Worm (Caenorhabditis elegans): Measurements from ENCODE around the gene T21B6.3.

DNA sequence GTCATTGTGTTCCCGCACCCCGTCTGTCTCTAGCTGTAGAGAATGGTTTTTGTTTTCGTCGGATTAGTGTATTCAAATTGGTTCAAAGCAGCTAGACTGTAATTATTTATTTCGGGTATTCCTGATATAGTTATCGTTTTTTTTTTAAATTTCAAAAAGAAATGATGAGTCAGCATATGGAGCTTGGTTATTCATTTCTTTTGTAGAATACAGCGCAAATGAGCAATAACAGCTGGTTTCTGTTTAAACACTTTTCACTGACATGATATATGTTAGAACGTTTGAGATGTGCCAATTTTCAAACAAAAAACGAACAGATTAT lies 42.1 kb upstream of the T21B6.3 start:
- TF ChIP-seq klf-2 (GFP tag; conservative IDR thresholded peaks at IDR 0.05) (no peak), cog-1 (tag; optimal IDR thresholded peaks at IDR 0.05) (no peak), ref-1 (GFP tag; conservative IDR thresholded peaks at IDR 0.05) (no peak), ztf-23 (GFP tag; IDR thresholded peaks at IDR 0.05) (no peak), T22C8.4 (GFP tag; IDR thresholded peaks at IDR 0.05) (no peak), flt-1 (GFP tag; IDR thresholded peaks at IDR 0.05) (no peak)

All from whole organism, midembryonic.